Worm (Caenorhabditis elegans) whole organism, late embryonic: ENCODE results near the gene Y5H2A.4.
A peak's percentile ranks its signal among the peaks of the same experiment; 100 is the strongest.

ENCODE experiments used
- Y22D7AL.16 ChIP-seq: sonication (generic microtip); optimal IDR thresholded peaks from 2 replicates; lab custom pipeline; 2016; ENCODE audit warnings: missing genetic modification characterization, missing compliant biosample characterization
- ahr-1 ChIP-seq: sonication (generic microtip); optimal IDR thresholded peaks from 2 replicates; lab custom pipeline; 2016; ENCODE audit warnings: missing genetic modification characterization, missing compliant biosample characterization
- ama-1 ChIP-seq: fragments of 150-350 bp; optimal IDR thresholded peaks from 2 replicates; lab custom pipeline; 2014
- ceh-18 ChIP-seq: sonication (generic microtip); optimal IDR thresholded peaks from 2 replicates; lab custom pipeline; 2016; ENCODE audit warnings: missing genetic modification characterization, missing compliant biosample characterization
- ceh-19 ChIP-seq: fragments of 200-800 bp; sonication (Bioruptor generic); optimal IDR thresholded peaks from 2 replicates; lab custom pipeline; 2018; ENCODE audit warnings: mild to moderate bottlenecking, missing genetic modification characterization, missing compliant biosample characterization
- ceh-2 ChIP-seq: sonication (generic microtip); optimal IDR thresholded peaks from 2 replicates; lab custom pipeline; 2016; ENCODE audit warnings: missing genotype, missing genetic modification characterization, missing compliant biosample characterization
- ceh-22 ChIP-seq: sonication (generic microtip); optimal IDR thresholded peaks from 2 replicates; lab custom pipeline; 2017; ENCODE audit warnings: missing biosample characterization, missing genetic modification characterization
- ceh-31 ChIP-seq: sonication (generic microtip); optimal IDR thresholded peaks from 2 replicates; lab custom pipeline; 2016; ENCODE audit warnings: missing genetic modification characterization, missing compliant biosample characterization
- ceh-34 ChIP-seq: sonication (generic microtip); optimal IDR thresholded peaks from 2 replicates; lab custom pipeline; 2016; ENCODE audit warnings: mild to moderate bottlenecking, missing genetic modification characterization, missing compliant biosample characterization
- ceh-48 ChIP-seq: sonication (generic microtip); optimal IDR thresholded peaks from 2 replicates; lab custom pipeline; 2016; ENCODE audit warnings: missing genetic modification characterization, inconsistent platforms, missing compliant biosample characterization
- ceh-6 ChIP-seq: fragments of 200-800 bp; sonication (Bioruptor generic); optimal IDR thresholded peaks from 2 replicates; lab custom pipeline; 2018; ENCODE audit warnings: mild to moderate bottlenecking, missing genetic modification characterization, missing compliant biosample characterization
- che-1 ChIP-seq: sonication (generic microtip); optimal IDR thresholded peaks from 2 replicates; lab custom pipeline; 2016; ENCODE audit warnings: mild to moderate bottlenecking, missing genetic modification characterization, missing compliant biosample characterization
- dve-1 ChIP-seq: sonication (generic microtip); optimal IDR thresholded peaks from 2 replicates; lab custom pipeline; 2017; ENCODE audit warnings: antibody characterized with exemption, mild to moderate bottlenecking, missing genetic modification characterization, missing compliant biosample characterization
- fax-1 ChIP-seq: sonication (generic microtip); optimal IDR thresholded peaks from 2 replicates; lab custom pipeline; 2016; ENCODE audit warnings: missing genotype, missing genetic modification characterization, missing compliant biosample characterization
- fkh-10 ChIP-seq: fragments of 150-350 bp; optimal IDR thresholded peaks from 2 replicates; lab custom pipeline; 2014; ENCODE audit warnings: missing biosample characterization, missing genetic modification reagents, missing genetic modification characterization
- fkh-6 ChIP-seq: sonication (generic microtip); optimal IDR thresholded peaks from 2 replicates; lab custom pipeline; 2016; ENCODE audit warnings: missing genetic modification characterization, missing compliant biosample characterization
- gmeb-2 ChIP-seq: sonication (generic microtip); optimal IDR thresholded peaks from 2 replicates; lab custom pipeline; 2016; ENCODE audit warnings: missing genetic modification characterization, inconsistent platforms, missing compliant biosample characterization
- hlh-13 ChIP-seq: fragments of 200-800 bp; sonication (Bioruptor generic); optimal IDR thresholded peaks from 2 replicates; lab custom pipeline; 2018; ENCODE audit warnings: mild to moderate bottlenecking, missing genetic modification characterization, missing compliant biosample characterization
- hlh-15 ChIP-seq: sonication (generic microtip); optimal IDR thresholded peaks from 2 replicates; lab custom pipeline; 2016; ENCODE audit warnings: missing genetic modification characterization, missing compliant biosample characterization
- hlh-6 ChIP-seq: sonication (generic microtip); optimal IDR thresholded peaks from 2 replicates; lab custom pipeline; 2016; ENCODE audit warnings: missing genotype, missing genetic modification characterization, missing compliant biosample characterization
- hlh-8 ChIP-seq: sonication (generic microtip); optimal IDR thresholded peaks from 2 replicates; lab custom pipeline; 2016; ENCODE audit warnings: missing genotype, missing genetic modification characterization, missing compliant biosample characterization
- lin-11 ChIP-seq: fragments of 200-800 bp; sonication (Bioruptor generic); optimal IDR thresholded peaks from 2 replicates; lab custom pipeline; 2018; ENCODE audit warnings: mild to moderate bottlenecking, missing genetic modification characterization, missing compliant biosample characterization
- nfya-1 ChIP-seq: sonication (generic microtip); optimal IDR thresholded peaks from 2 replicates; lab custom pipeline; 2017; ENCODE audit warnings: missing genetic modification characterization, mild to moderate bottlenecking, missing compliant biosample characterization, antibody characterized with exemption, moderate library complexity
- nhr-11 ChIP-seq: fragments of 150-350 bp; optimal IDR thresholded peaks from 2 replicates; lab custom pipeline; 2014; ENCODE audit warnings: missing biosample characterization, missing genetic modification characterization
- npax-4 ChIP-seq: sonication (generic microtip); optimal IDR thresholded peaks from 2 replicates; lab custom pipeline; 2016; ENCODE audit warnings: missing genetic modification characterization, missing compliant biosample characterization
- pag-3 ChIP-seq: sonication (generic microtip); optimal IDR thresholded peaks from 2 replicates; lab custom pipeline; 2016; ENCODE audit warnings: missing compliant biosample characterization, missing genetic modification characterization, borderline replicate concordance
- pat-9 ChIP-seq: fragments of 200-800 bp; sonication (Bioruptor generic); optimal IDR thresholded peaks from 2 replicates; lab custom pipeline; 2018; ENCODE audit warnings: mild to moderate bottlenecking, missing genetic modification characterization, moderate library complexity, missing compliant biosample characterization
- pax-1 ChIP-seq: fragments of 150-350 bp; optimal IDR thresholded peaks from 2 replicates; lab custom pipeline; 2014; ENCODE audit warnings: missing biosample characterization, missing genetic modification characterization
- pha-2 ChIP-seq: sonication (generic microtip); optimal IDR thresholded peaks from 2 replicates; lab custom pipeline; 2017; ENCODE audit warnings: mild to moderate bottlenecking, missing genetic modification characterization, missing compliant biosample characterization
- pros-1 ChIP-seq: fragments of 150-350 bp; optimal IDR thresholded peaks from 2 replicates; lab custom pipeline; 2014; ENCODE audit warnings: missing biosample characterization, missing genetic modification reagents, missing genetic modification characterization
- rnt-1 ChIP-seq: sonication (generic microtip); optimal IDR thresholded peaks from 2 replicates; lab custom pipeline; 2016; ENCODE audit warnings: missing genetic modification characterization, missing compliant biosample characterization
- sox-4 ChIP-seq: sonication (generic microtip); optimal IDR thresholded peaks from 2 replicates; lab custom pipeline; 2017; ENCODE audit warnings: mild to moderate bottlenecking, missing genetic modification characterization, inconsistent platforms, missing compliant biosample characterization
- tbx-2 ChIP-seq: sonication (generic microtip); optimal IDR thresholded peaks from 2 replicates; lab custom pipeline; 2016; ENCODE audit warnings: missing genetic modification characterization, missing compliant biosample characterization
- unc-3 ChIP-seq, 2 experiments: fragments of 200-800 bp in 1 of 2; sonication (Bioruptor generic) in 1 of 2; sonication (generic microtip) in 1 of 2; conservative IDR thresholded peaks in 1 of 2; optimal IDR thresholded peaks in 1 of 2; 2 replicates each; pipeline versions ENCODE4 v1.3.6 to Lab custom; 2016 to 2022; ENCODE audit warnings: missing compliant biosample characterization in 2 of 2, missing genetic modification characterization in 2 of 2, missing genetic modification reagents in 1 of 2
- unc-42 ChIP-seq: sonication (generic microtip); optimal IDR thresholded peaks from 2 replicates; lab custom pipeline; 2016; ENCODE audit warnings: missing genotype, missing genetic modification characterization, missing compliant biosample characterization
- unc-55 ChIP-seq: sonication (generic microtip); optimal IDR thresholded peaks from 2 replicates; lab custom pipeline; 2017; ENCODE audit warnings: missing biosample characterization, missing genetic modification reagents, missing genetic modification characterization
- zip-5 ChIP-seq: sonication (generic microtip); optimal IDR thresholded peaks from 2 replicates; lab custom pipeline; 2016; ENCODE audit warnings: missing genetic modification characterization, missing compliant biosample characterization

Y5H2A.4 gene

ce11 chrV:2292240-2292639 is 18.1 kb upstream of the Y5H2A.4 start, which contains the start of gene nhr-115:
Gene nhr-115 (plus strand): TSS chrV:2292540.
- TF ChIP-seq Y22D7AL.16 (tag; lab: Kevin White, UChicago), result no peak
- no peak for TF ChIP-seq hlh-15 (tag; lab: Kevin White, UChicago)
- TF ChIP-seq unc-3 (GFP tag; conservative IDR thresholded peaks at IDR 0.05; lab: Robert Waterston, UW), result no peak
- no peak for TF ChIP-seq unc-3 (tag; optimal IDR thresholded peaks at IDR 0.05; lab: Kevin White, UChicago)
- no peak for TF ChIP-seq ceh-18 (tag; lab: Kevin White, UChicago)
- TF ChIP-seq nhr-11 (tag; lab: Kevin White, UChicago), result no peak
- no peak for TF ChIP-seq ceh-48
- TF ChIP-seq fkh-6, result no peak
- no peak for TF ChIP-seq hlh-8
- TF ChIP-seq fkh-10 (GFP tag; lab: Kevin White, UChicago), result no peak
- TF ChIP-seq ama-1 (lab: Kevin White, UChicago), result no peak
- TF ChIP-seq fax-1 (tag; lab: Kevin White, UChicago), result no peak
- TF ChIP-seq dve-1 (tag; lab: Kevin White, UChicago), result no peak
- no peak for TF ChIP-seq zip-5 (tag; lab: Kevin White, UChicago)
- no peak for TF ChIP-seq ceh-34
- TF ChIP-seq sox-4 (tag; lab: Kevin White, UChicago), result no peak
- TF ChIP-seq, all 69 proteins: peak for 0

- no peak for TF ChIP-seq zip-5 (tag; lab: Kevin White, UChicago)
- no peak for TF ChIP-seq ceh-19 (GFP tag; lab: Kevin White, UChicago)
- no peak for TF ChIP-seq hlh-6 (tag; lab: Kevin White, UChicago)
- no peak for TF ChIP-seq rnt-1 (tag; lab: Kevin White, UChicago)
Observed at ce11 chrV:2290329-2290728, 16.2 kb upstream of the Y5H2A.4 start, which contains the start of gene nhr-225. Gene nhr-225 (minus strand): TSS chrV:2290474.

ce11 chrV:2285107-2285506 is 11.0 kb upstream of the Y5H2A.4 start, which contains the start of gene nhr-227:
Gene nhr-227 (plus strand): TSS chrV:2285432.
- no peak for TF ChIP-seq dve-1 (tag; lab: Kevin White, UChicago)
- TF ChIP-seq, all 69 proteins: peak for 0

ce11 chrV:2281499-2281898 is 7.3 kb upstream of the Y5H2A.4 start, which contains the start of gene nhr-228:
Gene nhr-228 (plus strand): TSS chrV:2281759.
- TF ChIP-seq tbx-2 (tag; lab: Kevin White, UChicago) (peak; percentile 6), npax-4 (tag; lab: Kevin White, UChicago) (no peak), che-1 (tag; lab: Kevin White, UChicago) (no peak), ceh-31 (tag; lab: Kevin White, UChicago) (peak; percentile 22), pax-1 (tag; lab: Kevin White, UChicago) (peak; percentile 18), dve-1 (tag; lab: Kevin White, UChicago) (peak; percentile 29), ceh-2 (peak; percentile 4), ceh-6 (no peak), ceh-34 (peak; percentile 35), unc-42 (peak; percentile 13), nfya-1 (tag; lab: Kevin White, UChicago) (peak; percentile 3), pat-9 (tag; lab: Kevin White, UChicago) (no peak)
- TF ChIP-seq, all 69 proteins: peak for 8

- TF ChIP-seq pha-2 (tag; lab: Kevin White, UChicago), result peak; percentile 7
- TF ChIP-seq ahr-1, result no peak
- peak; percentile 35 for TF ChIP-seq nfya-1 (tag; lab: Kevin White, UChicago)
- TF ChIP-seq ceh-22 (tag; lab: Kevin White, UChicago), result no peak
- no peak for TF ChIP-seq ceh-18 (tag; lab: Kevin White, UChicago)
- TF ChIP-seq ceh-34, result peak; percentile 87
- no peak for TF ChIP-seq hlh-15 (tag; lab: Kevin White, UChicago)
- TF ChIP-seq gmeb-2 (tag; lab: Kevin White, UChicago), result no peak
- TF ChIP-seq ceh-31 (tag; lab: Kevin White, UChicago), result peak; percentile 12
- no peak for TF ChIP-seq lin-11
- no peak for TF ChIP-seq pag-3 (tag; lab: Kevin White, UChicago)
- TF ChIP-seq pros-1 (tag; lab: Kevin White, UChicago), result no peak
- TF ChIP-seq unc-55 (GFP tag; lab: Kevin White, UChicago), result no peak
- TF ChIP-seq sox-4 (tag; lab: Kevin White, UChicago), result no peak
- no peak for TF ChIP-seq che-1 (tag; lab: Kevin White, UChicago)
- TF ChIP-seq hlh-13 (GFP tag; lab: Kevin White, UChicago), result no peak
Observed at ce11 chrV:2278543-2278942, 4.4 kb upstream of the Y5H2A.4 start, which contains the start of gene fbxa-137. Gene fbxa-137 (plus strand): TSS chrV:2278816.
